Worm (Caenorhabditis elegans): ENCODE measurements around the gene K12H6.5.
A peak's percentile ranks its signal among the peaks of the same experiment; 100 is the strongest.

The K12H6.5 gene

DNA sequence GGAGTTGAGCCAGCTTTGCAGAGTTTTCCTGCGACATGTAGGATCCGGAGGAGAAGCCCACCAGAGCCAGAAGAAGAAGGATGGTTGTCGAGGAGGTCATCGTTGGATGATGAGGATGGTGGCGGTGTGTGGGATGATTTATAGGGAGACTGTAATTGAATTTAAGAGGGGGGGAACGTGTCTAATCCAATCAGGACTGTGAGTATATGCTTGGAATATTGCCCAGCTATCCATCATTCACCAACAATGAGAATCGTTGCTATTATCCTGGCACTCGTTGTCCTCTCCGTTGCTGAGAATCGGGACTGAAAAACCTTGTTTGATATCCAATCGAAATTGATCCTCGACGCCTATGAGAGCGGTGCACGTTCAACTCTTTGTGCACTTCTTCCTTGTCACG, at the start of gene K12H6.5:
Gene K12H6.5, minus strand, starts transcription at position 101 of the 400 bp plus-strand sequence.
- TF ChIP-seq med-1 (GFP tag; optimal IDR thresholded peaks at IDR 0.05; ENCODE audit: insufficient read depth) (no peak), tab-1 (GFP tag; IDR thresholded peaks at IDR 0.05) (no peak), cog-1 (tag; optimal IDR thresholded peaks at IDR 0.05) (no peak), ztf-29 (GFP tag; IDR thresholded peaks at IDR 0.05) (no peak), ztf-23 (GFP tag; IDR thresholded peaks at IDR 0.05) (no peak), T22C8.4 (GFP tag; IDR thresholded peaks at IDR 0.05) (no peak), flt-1 (GFP tag; IDR thresholded peaks at IDR 0.05) (no peak), ref-1 (GFP tag; conservative IDR thresholded peaks at IDR 0.05) (no peak), klf-2 (GFP tag; conservative IDR thresholded peaks at IDR 0.05) (no peak)

DNA sequence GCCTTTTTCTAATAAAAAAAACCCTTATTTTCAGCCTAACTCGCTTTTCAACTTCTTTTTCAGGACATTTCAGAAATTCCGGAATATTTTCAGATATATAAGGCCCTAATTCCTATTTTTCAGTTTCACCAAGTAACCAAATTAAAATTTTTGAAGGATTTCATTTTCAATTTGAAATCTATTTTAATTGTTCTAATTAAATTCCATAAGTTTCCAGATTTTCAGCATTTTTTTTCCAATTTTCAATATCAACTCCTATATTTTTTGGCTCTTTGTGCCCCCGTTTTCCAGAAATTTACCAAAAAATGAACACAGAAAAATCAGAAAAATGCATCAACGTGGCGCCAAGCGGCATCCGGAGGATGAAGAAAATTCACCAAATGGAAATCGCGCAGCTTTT, 48.8 kb upstream of the K12H6.5 start, which contains the start of gene Y110A2AL.1:
Gene Y110A2AL.1, plus strand, starts transcription at position 301 of the 400 bp plus-strand sequence.
- no peak for TF ChIP-seq med-1 (GFP tag; optimal IDR thresholded peaks at IDR 0.05; ENCODE audit: insufficient read depth)
- no peak for TF ChIP-seq flt-1 (GFP tag; IDR thresholded peaks at IDR 0.05)

DNA sequence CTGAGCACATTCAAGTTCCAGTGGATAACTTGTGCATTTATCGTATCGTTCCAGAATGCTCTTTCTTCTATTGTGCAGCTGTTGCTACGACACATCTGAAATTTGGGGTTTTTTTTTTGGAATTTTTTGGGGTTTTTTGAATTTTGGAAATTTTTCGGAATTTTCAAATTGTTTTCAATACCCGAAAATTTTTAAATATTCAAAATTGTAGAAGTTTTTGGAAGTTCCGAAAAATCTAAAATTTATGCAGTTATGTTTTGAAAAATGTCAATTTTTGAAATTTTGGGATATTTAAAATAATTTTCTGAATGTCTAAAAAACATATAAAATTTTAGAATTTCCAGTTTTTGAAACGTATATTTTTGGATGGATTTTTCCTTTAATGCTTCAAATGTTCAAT, 45.8 kb upstream of the K12H6.5 start, which contains the start of gene Y110A2AL.10:
Gene Y110A2AL.10, minus strand, starts transcription at position 101 of the 400 bp plus-strand sequence.
- no peak for TF ChIP-seq klf-2 (GFP tag; conservative IDR thresholded peaks at IDR 0.05)
- TF ChIP-seq flt-1 (GFP tag; IDR thresholded peaks at IDR 0.05): no peak
- TF ChIP-seq med-1 (GFP tag; optimal IDR thresholded peaks at IDR 0.05; ENCODE audit: insufficient read depth): no peak
- no peak for TF ChIP-seq ztf-29 (GFP tag; IDR thresholded peaks at IDR 0.05)
- TF ChIP-seq tab-1 (GFP tag; IDR thresholded peaks at IDR 0.05): no peak
- TF ChIP-seq cog-1 (tag; optimal IDR thresholded peaks at IDR 0.05): no peak
- no peak for TF ChIP-seq T22C8.4 (GFP tag; IDR thresholded peaks at IDR 0.05)
- no peak for TF ChIP-seq ref-1 (GFP tag; conservative IDR thresholded peaks at IDR 0.05)
- TF ChIP-seq ztf-23 (GFP tag; IDR thresholded peaks at IDR 0.05): no peak

DNA sequence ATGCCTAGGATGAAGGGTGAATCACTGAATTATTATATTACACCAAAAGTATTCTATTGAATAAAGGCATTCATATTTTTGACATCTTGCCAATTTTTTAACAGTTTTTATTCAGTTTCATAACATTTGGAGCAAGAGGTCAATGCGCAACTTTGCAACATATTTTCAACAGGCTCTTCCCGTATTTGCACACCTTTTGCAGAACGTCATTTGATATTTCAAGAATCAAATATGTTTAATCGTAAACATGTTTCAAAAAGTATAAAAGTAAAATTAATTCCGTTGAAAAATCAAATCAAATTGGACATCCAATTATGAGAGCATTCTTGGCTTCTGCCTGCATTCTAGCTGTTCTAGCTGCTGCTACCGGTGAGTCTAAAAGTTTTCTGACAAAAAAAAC, 41.7 kb upstream of the K12H6.5 start, which contains the start of gene Y110A2AL.2:
Gene Y110A2AL.2, plus strand, starts transcription at position 301 of the 400 bp plus-strand sequence.
- TF ChIP-seq flt-1 (GFP tag; IDR thresholded peaks at IDR 0.05) (no peak), ztf-29 (GFP tag; IDR thresholded peaks at IDR 0.05) (no peak), tab-1 (GFP tag; IDR thresholded peaks at IDR 0.05) (no peak), T22C8.4 (GFP tag; IDR thresholded peaks at IDR 0.05) (no peak), ztf-23 (GFP tag; IDR thresholded peaks at IDR 0.05) (no peak), cog-1 (tag; optimal IDR thresholded peaks at IDR 0.05) (no peak), ref-1 (GFP tag; conservative IDR thresholded peaks at IDR 0.05) (no peak), med-1 (GFP tag; optimal IDR thresholded peaks at IDR 0.05; ENCODE audit: insufficient read depth) (no peak), klf-2 (GFP tag; conservative IDR thresholded peaks at IDR 0.05) (no peak)

DNA sequence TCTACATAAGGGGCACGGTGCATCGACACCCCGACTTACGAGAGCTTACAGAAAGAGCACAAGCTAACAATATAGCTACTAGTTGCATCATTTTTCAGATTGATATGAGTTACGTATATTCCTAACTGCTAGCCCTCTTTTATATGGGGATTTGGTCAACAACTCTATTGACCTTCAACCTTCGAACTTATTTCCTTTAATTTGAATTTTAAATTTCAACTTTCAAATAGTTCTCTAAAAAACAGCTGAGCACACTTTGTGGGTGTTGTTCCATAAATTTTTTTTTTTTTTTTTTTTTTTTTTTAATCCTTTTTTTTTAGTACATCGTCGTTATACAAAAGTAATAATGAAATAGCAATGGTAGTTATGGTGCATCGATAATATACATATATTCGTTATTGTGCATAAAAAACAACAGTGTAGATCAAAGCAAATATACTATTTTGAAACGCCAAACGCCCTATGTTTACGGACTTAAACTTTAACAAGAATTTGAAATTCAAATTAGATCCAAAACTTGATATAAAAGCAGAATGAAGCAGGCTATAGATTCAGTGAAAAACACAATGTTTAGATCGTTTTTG, 40.7 kb upstream of the K12H6.5 start, which contains the start of the genes Y110A2AL.9 and Y110A2AL.3:
Gene Y110A2AL.9, minus strand, starts transcription at position 101 of the 584 bp plus-strand sequence.
Gene Y110A2AL.3, plus strand, starts transcription at position 534 of the 584 bp plus-strand sequence.
- TF ChIP-seq ztf-29 (GFP tag; IDR thresholded peaks at IDR 0.05): no peak
- no peak for TF ChIP-seq med-1 (GFP tag; optimal IDR thresholded peaks at IDR 0.05; ENCODE audit: insufficient read depth)
- TF ChIP-seq klf-2 (GFP tag; conservative IDR thresholded peaks at IDR 0.05): no peak
- TF ChIP-seq flt-1 (GFP tag; IDR thresholded peaks at IDR 0.05): no peak
- TF ChIP-seq tab-1 (GFP tag; IDR thresholded peaks at IDR 0.05): no peak
- no peak for TF ChIP-seq ztf-23 (GFP tag; IDR thresholded peaks at IDR 0.05)
- no peak for TF ChIP-seq ref-1 (GFP tag; conservative IDR thresholded peaks at IDR 0.05)
- no peak for TF ChIP-seq T22C8.4 (GFP tag; IDR thresholded peaks at IDR 0.05)
- TF ChIP-seq cog-1 (tag; optimal IDR thresholded peaks at IDR 0.05): no peak

DNA sequence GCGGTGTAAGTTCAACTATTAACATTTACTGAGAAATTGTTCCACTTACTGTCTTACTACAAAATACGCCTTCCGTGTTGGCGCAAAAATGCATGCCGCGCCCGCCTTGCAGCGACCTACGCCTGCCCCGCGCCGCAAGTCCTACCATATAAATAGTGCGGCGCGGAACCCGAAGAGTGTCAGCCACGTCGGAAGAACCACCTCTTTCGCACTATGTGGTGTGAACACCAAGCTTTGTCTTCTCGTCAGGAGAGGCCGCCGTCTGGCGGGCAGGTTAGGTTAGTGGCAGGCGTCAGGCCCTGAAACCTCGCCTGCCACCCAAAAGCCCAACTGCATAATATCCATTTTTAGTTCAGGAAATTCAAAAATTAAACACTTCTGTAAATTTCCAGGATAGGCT, 39.4 kb upstream of the K12H6.5 start:
- TF ChIP-seq ref-1 (GFP tag; conservative IDR thresholded peaks at IDR 0.05): no peak
- TF ChIP-seq tab-1 (GFP tag; IDR thresholded peaks at IDR 0.05): no peak
- no peak for TF ChIP-seq ztf-29 (GFP tag; IDR thresholded peaks at IDR 0.05)
- TF ChIP-seq ztf-23 (GFP tag; IDR thresholded peaks at IDR 0.05): no peak
- no peak for TF ChIP-seq flt-1 (GFP tag; IDR thresholded peaks at IDR 0.05)
- TF ChIP-seq klf-2 (GFP tag; conservative IDR thresholded peaks at IDR 0.05): no peak

DNA sequence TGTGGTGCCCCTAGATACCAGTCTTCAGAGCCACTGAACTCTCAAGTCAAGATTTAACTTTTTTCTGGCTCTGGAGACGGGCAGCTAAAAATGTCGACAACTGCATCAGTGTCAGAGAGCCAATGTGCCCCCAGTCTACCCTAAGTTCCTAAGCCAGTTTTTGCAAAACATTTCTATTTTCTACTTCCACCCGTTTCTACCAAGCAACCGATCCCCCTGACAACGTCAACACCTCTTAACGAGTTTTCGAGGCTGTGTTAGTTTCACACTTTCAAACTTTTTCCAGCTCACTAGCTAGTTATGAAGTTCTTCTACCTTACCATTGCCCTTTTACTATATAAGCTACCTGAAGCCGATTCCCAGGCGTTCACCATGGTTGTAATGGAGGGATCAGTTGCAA, 38.3 kb upstream of the K12H6.5 start, which contains the start of gene Y110A2AL.5:
Gene Y110A2AL.5, plus strand, starts transcription at position 301 of the 400 bp plus-strand sequence.
- TF ChIP-seq med-1 (GFP tag; optimal IDR thresholded peaks at IDR 0.05; ENCODE audit: insufficient read depth): no peak
- TF ChIP-seq ztf-23 (GFP tag; IDR thresholded peaks at IDR 0.05): no peak
- no peak for TF ChIP-seq flt-1 (GFP tag; IDR thresholded peaks at IDR 0.05)
- TF ChIP-seq klf-2 (GFP tag; conservative IDR thresholded peaks at IDR 0.05): no peak
- TF ChIP-seq ref-1 (GFP tag; conservative IDR thresholded peaks at IDR 0.05): no peak
- TF ChIP-seq tab-1 (GFP tag; IDR thresholded peaks at IDR 0.05): no peak
- no peak for TF ChIP-seq cog-1 (tag; optimal IDR thresholded peaks at IDR 0.05)
- TF ChIP-seq T22C8.4 (GFP tag; IDR thresholded peaks at IDR 0.05): no peak
- TF ChIP-seq ztf-29 (GFP tag; IDR thresholded peaks at IDR 0.05): no peak

DNA sequence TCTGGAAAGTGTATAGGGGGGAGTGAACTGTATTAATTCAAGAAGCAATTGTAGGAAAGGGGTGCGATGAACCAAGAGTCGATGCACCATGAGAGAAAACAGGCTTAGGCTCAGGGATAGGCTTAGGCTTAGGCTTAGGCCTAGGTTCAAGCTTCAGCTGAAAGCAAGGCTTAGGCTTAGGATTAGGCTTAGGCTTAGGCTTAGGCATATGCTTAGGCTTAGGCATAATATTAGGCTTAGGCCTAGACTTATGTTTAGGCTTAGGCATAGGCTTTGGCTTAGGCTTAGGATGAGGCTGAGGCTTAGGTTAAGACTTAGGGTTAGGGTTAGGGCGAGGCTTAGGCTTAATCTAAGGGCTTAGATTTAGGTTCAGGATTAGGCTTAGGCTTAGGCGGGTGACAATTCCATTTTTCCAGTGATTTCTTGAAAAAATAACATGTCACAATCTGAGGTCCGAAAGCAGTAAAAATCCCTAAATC, 36.6 kb upstream of the K12H6.5 start:
- TF ChIP-seq cog-1 (tag; optimal IDR thresholded peaks at IDR 0.05) (no peak), ref-1 (GFP tag; conservative IDR thresholded peaks at IDR 0.05) (no peak), T22C8.4 (GFP tag; IDR thresholded peaks at IDR 0.05) (no peak), flt-1 (GFP tag; IDR thresholded peaks at IDR 0.05) (no peak), ztf-29 (GFP tag; IDR thresholded peaks at IDR 0.05) (peak; percentile 8; the same call in 1 of the 2 replicates), med-1 (GFP tag; optimal IDR thresholded peaks at IDR 0.05; ENCODE audit: insufficient read depth) (no peak)

DNA sequence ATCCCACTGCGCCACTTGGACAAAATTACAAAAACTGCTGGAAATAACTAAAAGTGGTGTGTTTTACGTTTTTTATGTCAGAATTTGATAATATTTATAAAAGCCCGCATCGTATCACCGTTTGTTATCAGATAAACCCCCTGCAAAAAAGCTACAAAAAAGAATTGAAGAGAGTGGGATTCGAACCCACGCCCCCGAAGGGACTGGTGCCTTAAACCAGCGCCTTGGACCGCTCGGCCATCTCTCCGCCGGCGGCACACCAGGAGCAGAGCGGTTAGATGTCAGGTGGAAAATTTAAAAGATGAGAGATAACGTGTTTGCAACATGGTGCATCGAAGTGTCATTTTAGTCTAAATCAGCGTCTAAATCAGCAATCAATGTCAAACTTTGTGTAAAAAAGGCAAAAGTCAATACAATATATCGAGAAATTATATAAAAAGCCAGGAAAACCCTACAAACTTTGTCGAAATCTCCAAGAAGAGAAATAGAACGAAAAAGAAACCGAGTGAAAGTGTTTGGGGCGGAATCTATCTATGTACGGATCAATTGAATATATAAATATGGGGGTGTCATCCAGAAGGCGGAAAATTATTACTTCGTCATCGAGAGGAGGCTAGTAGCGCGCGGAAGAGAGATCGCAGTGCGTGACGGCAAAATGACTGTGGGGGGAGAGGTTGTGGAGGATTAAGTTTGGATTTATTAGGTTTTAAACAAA, 35.6 kb upstream of the K12H6.5 start:
- no peak for TF ChIP-seq ref-1 (GFP tag; conservative IDR thresholded peaks at IDR 0.05)
- TF ChIP-seq klf-2 (GFP tag; conservative IDR thresholded peaks at IDR 0.05): no peak
- TF ChIP-seq flt-1 (GFP tag; IDR thresholded peaks at IDR 0.05): 0 out of 2 replicates have a peak, but pooled peaks have one; percentile 57
- TF ChIP-seq T22C8.4 (GFP tag; IDR thresholded peaks at IDR 0.05): no peak
- TF ChIP-seq tab-1 (GFP tag; IDR thresholded peaks at IDR 0.05): 0 out of 2 replicates have a peak, but pooled peaks have one; percentile 46
- TF ChIP-seq med-1 (GFP tag; optimal IDR thresholded peaks at IDR 0.05; ENCODE audit: insufficient read depth): no peak
- TF ChIP-seq ztf-23 (GFP tag; IDR thresholded peaks at IDR 0.05): 0 out of 2 replicates have a peak, but pooled peaks have one; percentile 7
- no peak for TF ChIP-seq ztf-29 (GFP tag; IDR thresholded peaks at IDR 0.05)
- no peak for TF ChIP-seq cog-1 (tag; optimal IDR thresholded peaks at IDR 0.05)
